Fruit fly (Drosophila melanogaster): ENCODE measurements around the gene ems.
A peak's percentile ranks its signal among the peaks of the same experiment; 100 is the strongest.

ems gene

DNA sequence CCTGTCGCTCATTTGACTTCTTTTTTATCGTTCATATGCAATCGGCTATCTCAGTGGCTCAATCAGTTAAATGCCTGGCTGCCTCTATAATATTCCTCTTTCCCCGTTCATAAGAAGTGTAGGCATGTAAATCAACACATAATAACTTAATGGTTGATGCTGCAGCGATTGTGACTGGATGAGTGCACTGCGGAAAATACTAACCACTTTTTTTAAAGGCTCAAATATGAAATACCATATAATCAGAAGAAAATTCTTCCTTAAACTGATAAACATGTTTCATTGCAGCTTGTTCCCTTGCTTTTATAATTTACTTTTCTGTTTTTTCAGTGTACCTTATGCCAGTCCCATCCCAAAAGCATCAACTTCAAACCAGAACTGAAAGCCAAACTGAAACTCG is 16.7 kb upstream of the ems start (continued):
- TF ChIP-seq CG6689 (GFP tag; IDR thresholded peaks at IDR 0.05) (0 out of 2 replicates have a peak, but pooled peaks have one; percentile 39), Doc2 (GFP tag; IDR thresholded peaks at IDR 0.05) (no peak), E2f1 (GFP tag; IDR thresholded peaks at IDR 0.05) (0 out of 2 replicates have a peak, but pooled peaks have one; percentile 18), pzg (GFP tag; optimal IDR thresholded peaks at IDR 0.05) (no peak), tna (GFP tag; IDR thresholded peaks at IDR 0.05; ENCODE audit: partially characterized antibody) (no peak), Dek (tag; optimal IDR thresholded peaks at IDR 0.05) (no peak), Oli (tag; optimal IDR thresholded peaks at IDR 0.05) (peak; percentile 23), CG7963 (GFP tag; IDR thresholded peaks at IDR 0.05; ENCODE audit: partially characterized antibody) (no peak), CG4617 (GFP tag; optimal IDR thresholded peaks at IDR 0.05; ENCODE audit: borderline replicate concordance) (no peak), ab (GFP tag; optimal IDR thresholded peaks at IDR 0.05) (no peak), CG18476 (GFP tag; optimal IDR thresholded peaks at IDR 0.05) (no peak), CG6654 (GFP tag; optimal IDR thresholded peaks at IDR 0.05) (no peak), ap (GFP tag; IDR thresholded peaks at IDR 0.05) (0 out of 2 replicates have a peak, but pooled peaks have one; percentile 13), Camta (GFP tag; optimal IDR thresholded peaks at IDR 0.05) (peak; percentile 1), tup (GFP tag; optimal IDR thresholded peaks at IDR 0.05) (no peak), Nf-YB (GFP tag; optimal IDR thresholded peaks at IDR 0.05) (no peak), CG18619 (GFP tag; optimal IDR thresholded peaks at IDR 0.05) (no peak), Hr39 (optimal IDR thresholded peaks at IDR 0.05) (no peak), pan (optimal IDR thresholded peaks at IDR 0.05) (no peak), pan (GFP tag; optimal IDR thresholded peaks at IDR 0.05 in 1 of 2, IDR thresholded peaks at IDR 0.05 in 1 of 2) (no peak), CG4730 (GFP tag; IDR thresholded peaks at IDR 0.05) (no peak), CG13424 (tag; optimal IDR thresholded peaks at IDR 0.05) (peak; percentile 4), MBD-R2 (GFP tag; IDR thresholded peaks at IDR 0.05) (no peak), mam (GFP tag; optimal IDR thresholded peaks at IDR 0.05) (no peak), pum (GFP tag; optimal IDR thresholded peaks at IDR 0.05) (peak; percentile 3), gfzf (GFP tag; optimal IDR thresholded peaks at IDR 0.05) (no peak), sim (GFP tag; IDR thresholded peaks at IDR 0.05) (no peak), TFAM (GFP tag; optimal IDR thresholded peaks at IDR 0.05) (no peak), tap (tag; optimal IDR thresholded peaks at IDR 0.05) (no peak), so (GFP tag; IDR thresholded peaks at IDR 0.05) (no peak), CG4707 (GFP tag; optimal IDR thresholded peaks at IDR 0.05) (no peak), corto (GFP tag; optimal IDR thresholded peaks at IDR 0.05) (no peak), Spps (tag; optimal IDR thresholded peaks at IDR 0.05) (peak; percentile 28), B-H1 (GFP tag; IDR thresholded peaks at IDR 0.05) (0 out of 3 replicates have a peak, but pooled peaks have one; percentile 21), CG8765 (GFP tag; IDR thresholded peaks at IDR 0.05) (peak; percentile 31; the same call in 1 of the 2 replicates), CG14050 (GFP tag; IDR thresholded peaks at IDR 0.05) (no peak), Hr78 (GFP tag; optimal IDR thresholded peaks at IDR 0.05) (no peak), Hr51 (GFP tag; optimal IDR thresholded peaks at IDR 0.05) (no peak), CrebB (tag; optimal IDR thresholded peaks at IDR 0.05) (no peak), jigr1 (GFP tag; IDR thresholded peaks at IDR 0.05) (no peak), amos (GFP tag; IDR thresholded peaks at IDR 0.05; ENCODE audit: partially characterized antibody) (no peak), CG11560 (tag; IDR thresholded peaks at IDR 0.05) (no peak), CG13287 (GFP tag; IDR thresholded peaks at IDR 0.05; ENCODE audit: partially characterized antibody) (no peak), CG8924 (tag; optimal IDR thresholded peaks at IDR 0.05) (no peak), D19B (GFP tag; optimal IDR thresholded peaks at IDR 0.05) (no peak), NfI (GFP tag; optimal IDR thresholded peaks at IDR 0.05) (no peak), wor (GFP tag; IDR thresholded peaks at IDR 0.05) (no peak), rib (GFP tag; IDR thresholded peaks at IDR 0.05) (no peak), Drgx (GFP tag; IDR thresholded peaks at IDR 0.05) (no peak), cg (GFP tag; optimal IDR thresholded peaks at IDR 0.05) (no peak), gce (GFP tag; IDR thresholded peaks at IDR 0.05) (no peak), usp (GFP tag; optimal IDR thresholded peaks at IDR 0.05) (no peak)

Measured in whole organism, embryonic.